Fruit fly (Drosophila melanogaster): ENCODE data around the gene CG34404.

CG34404 gene

DNA sequence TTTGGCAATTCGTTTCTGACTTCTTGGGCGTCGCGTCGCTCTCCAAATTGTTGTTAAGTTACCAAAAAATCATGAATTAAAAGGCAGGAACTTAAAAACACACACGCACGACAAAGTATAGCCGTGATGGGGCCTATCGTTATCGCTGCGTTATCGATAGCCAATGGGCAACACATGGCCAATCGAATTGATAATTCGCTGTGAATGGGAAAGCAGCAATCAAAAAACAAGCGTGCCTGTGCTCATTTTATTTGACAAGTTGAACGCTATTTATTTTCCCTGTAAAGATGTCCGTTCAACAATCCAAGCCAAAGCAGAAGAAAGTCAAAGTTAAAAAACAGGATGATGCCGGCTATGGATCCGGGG, 21.5 kb downstream of the CG34404 start, which contains the start of the genes Surf4 and CG31301:
Surf4 (minus strand) TSS at position 159 of the 366 bp plus-strand sequence.
CG31301 (plus strand) TSS at position 188 of the 366 bp plus-strand sequence.
- peak; percentile 41 for TF ChIP-seq bab1 (GFP tag; optimal IDR thresholded peaks at IDR 0.05)
- peak; percentile 84 for TF ChIP-seq Mnt (GFP tag; optimal IDR thresholded peaks at IDR 0.05)
- TF ChIP-seq pad (GFP tag; optimal IDR thresholded peaks at IDR 0.05), result no peak

DNA sequence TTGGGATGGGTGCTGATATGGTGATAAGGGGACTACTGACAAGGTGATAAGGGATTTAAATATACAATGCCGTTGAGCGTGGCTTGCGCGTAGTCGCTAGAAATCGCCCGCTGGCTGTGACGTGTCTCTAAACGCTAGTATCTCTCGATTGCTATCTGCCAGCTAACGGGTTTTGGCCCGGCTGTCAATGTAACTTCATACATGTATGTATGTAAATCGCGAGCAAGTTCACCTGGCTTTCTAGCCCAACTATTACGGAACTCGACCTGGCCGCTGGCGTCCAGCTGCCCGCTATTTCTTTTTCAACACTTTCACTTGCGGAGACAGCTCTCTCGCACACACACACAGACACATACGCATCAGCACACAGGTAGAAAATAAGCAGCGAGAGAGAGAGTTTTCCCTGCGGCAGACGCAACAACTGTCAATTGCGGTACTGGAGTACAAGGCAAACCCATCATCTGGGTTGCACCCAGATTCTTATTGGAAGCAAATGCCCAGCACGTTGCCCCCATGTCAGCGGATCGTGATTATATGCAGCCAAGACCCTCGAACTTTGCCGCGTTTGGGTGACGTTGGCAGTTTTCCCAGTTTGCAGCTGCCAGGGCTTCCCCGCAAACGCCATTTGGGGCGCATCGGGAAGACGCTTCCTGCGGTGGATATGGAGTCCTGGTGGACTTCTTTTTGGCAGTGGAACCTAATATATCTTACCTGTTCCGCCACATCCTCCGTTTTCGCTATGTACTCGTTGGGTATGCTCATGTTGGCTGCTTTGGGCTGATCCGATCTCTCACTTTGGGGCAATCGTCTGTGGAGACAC, 22.1 kb downstream of the CG34404 start:
- no peak for TF ChIP-seq CG11617 (GFP tag; optimal IDR thresholded peaks at IDR 0.05)
- no peak for TF ChIP-seq CG1620 (GFP tag; optimal IDR thresholded peaks at IDR 0.05)
- no peak for TF ChIP-seq CG7101 (tag; optimal IDR thresholded peaks at IDR 0.05)
- TF ChIP-seq ovo (GFP tag; optimal IDR thresholded peaks at IDR 0.05), result peak; percentile 10
- peak; percentile 21 for TF ChIP-seq tj (GFP tag; optimal IDR thresholded peaks at IDR 0.05)
- TF ChIP-seq CG33017 (tag; optimal IDR thresholded peaks at IDR 0.05), result no peak
- no peak for TF ChIP-seq toe (GFP tag; optimal IDR thresholded peaks at IDR 0.05)
- TF ChIP-seq cnc (optimal IDR thresholded peaks at IDR 0.05), result peak; percentile 60 to 77
- no peak for TF ChIP-seq Crg-1 (GFP tag; optimal IDR thresholded peaks at IDR 0.05)
- TF ChIP-seq CG12768 (GFP tag; optimal IDR thresholded peaks at IDR 0.05), result no peak
- TF ChIP-seq bab1 (GFP tag; optimal IDR thresholded peaks at IDR 0.05), result no peak
- no peak for TF ChIP-seq kay (GFP tag; ENCODE audit: borderline replicate concordance)
- no peak for TF ChIP-seq pad (GFP tag; optimal IDR thresholded peaks at IDR 0.05)
- no peak for TF ChIP-seq CG7045 (GFP tag; optimal IDR thresholded peaks at IDR 0.05)
- no peak for TF ChIP-seq Clk (GFP tag; optimal IDR thresholded peaks at IDR 0.05)
- TF ChIP-seq CG14711 (tag; optimal IDR thresholded peaks at IDR 0.05), result no peak
- TF ChIP-seq CG5204 (GFP tag; optimal IDR thresholded peaks at IDR 0.05), result no peak
- no peak for TF ChIP-seq Hr96 (GFP tag; optimal IDR thresholded peaks at IDR 0.05)

DNA sequence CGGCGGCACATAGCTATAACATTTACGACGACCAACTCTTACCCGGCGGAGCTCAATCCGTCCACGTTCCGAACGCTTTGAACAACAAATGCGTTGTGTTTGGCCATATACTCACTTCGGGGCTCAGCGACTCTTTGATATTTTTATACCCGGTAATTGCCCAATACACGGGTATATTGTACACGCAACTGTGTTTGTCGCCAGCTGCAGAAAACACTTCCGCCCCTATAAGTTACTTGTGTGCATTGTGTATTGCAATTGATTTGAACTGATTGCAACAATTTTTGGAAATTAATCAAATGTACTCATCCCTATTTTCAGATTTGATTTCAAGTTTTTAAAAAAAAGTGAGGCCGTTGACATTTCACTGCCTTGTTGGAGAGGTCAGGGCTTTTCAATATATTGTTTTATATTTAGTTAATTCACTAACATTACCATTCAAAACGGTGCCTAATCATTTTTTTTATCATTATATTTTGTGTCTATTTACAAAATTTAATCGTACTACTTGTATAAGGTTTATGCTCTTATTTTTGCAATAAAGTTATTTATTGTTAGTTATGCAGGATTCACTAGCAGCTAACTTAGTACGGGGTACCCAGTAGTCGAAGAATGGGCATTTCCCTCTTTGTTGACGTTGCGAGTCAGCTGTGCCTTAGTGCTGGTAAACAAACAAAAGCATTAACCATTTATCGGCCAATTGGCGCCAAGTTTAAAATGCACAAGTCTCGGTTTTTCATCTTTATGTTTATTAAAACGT, 24.4 kb downstream of the CG34404 start, which contains the start of gene Nagk:
Nagk (minus strand) TSS at position 331 of the 760 bp plus-strand sequence.
- peak; percentile 67 for TF ChIP-seq CG7045 (GFP tag; optimal IDR thresholded peaks at IDR 0.05)
- peak; percentile 58 for TF ChIP-seq cic (GFP tag; optimal IDR thresholded peaks at IDR 0.05)
- TF ChIP-seq CG11617 (GFP tag; optimal IDR thresholded peaks at IDR 0.05), result peak; percentile 86
- TF ChIP-seq kay (GFP tag; ENCODE audit: borderline replicate concordance), result no peak
- peak; percentile 78 for TF ChIP-seq Crg-1 (GFP tag; optimal IDR thresholded peaks at IDR 0.05)
- TF ChIP-seq CG1620 (GFP tag; optimal IDR thresholded peaks at IDR 0.05), result peak; percentile 64
- TF ChIP-seq ovo (GFP tag; optimal IDR thresholded peaks at IDR 0.05), result peak; percentile 38
- no peak for TF ChIP-seq Hr96 (GFP tag; optimal IDR thresholded peaks at IDR 0.05)
- peak; percentile 1 for TF ChIP-seq bab1 (GFP tag; optimal IDR thresholded peaks at IDR 0.05)
- TF ChIP-seq CG12768 (GFP tag; optimal IDR thresholded peaks at IDR 0.05), result peak; percentile 35
- TF ChIP-seq CG7101 (tag; optimal IDR thresholded peaks at IDR 0.05), result peak; percentile 58
- peak; percentile 24 for TF ChIP-seq CG33017 (tag; optimal IDR thresholded peaks at IDR 0.05)
- peak; percentile 90 for TF ChIP-seq toe (GFP tag; optimal IDR thresholded peaks at IDR 0.05)
- peak; percentile 51 for TF ChIP-seq Clk (GFP tag; optimal IDR thresholded peaks at IDR 0.05)
- peak; percentile 68 for TF ChIP-seq pad (GFP tag; optimal IDR thresholded peaks at IDR 0.05)
- TF ChIP-seq Mnt (GFP tag; optimal IDR thresholded peaks at IDR 0.05), result peak; percentile 82
- TF ChIP-seq cnc (optimal IDR thresholded peaks at IDR 0.05), result no peak
- TF ChIP-seq tj (GFP tag; optimal IDR thresholded peaks at IDR 0.05), result no peak
- TF ChIP-seq CG14711 (tag; optimal IDR thresholded peaks at IDR 0.05), result peak; percentile 44
- no peak for TF ChIP-seq CG5204 (GFP tag; optimal IDR thresholded peaks at IDR 0.05)

DNA sequence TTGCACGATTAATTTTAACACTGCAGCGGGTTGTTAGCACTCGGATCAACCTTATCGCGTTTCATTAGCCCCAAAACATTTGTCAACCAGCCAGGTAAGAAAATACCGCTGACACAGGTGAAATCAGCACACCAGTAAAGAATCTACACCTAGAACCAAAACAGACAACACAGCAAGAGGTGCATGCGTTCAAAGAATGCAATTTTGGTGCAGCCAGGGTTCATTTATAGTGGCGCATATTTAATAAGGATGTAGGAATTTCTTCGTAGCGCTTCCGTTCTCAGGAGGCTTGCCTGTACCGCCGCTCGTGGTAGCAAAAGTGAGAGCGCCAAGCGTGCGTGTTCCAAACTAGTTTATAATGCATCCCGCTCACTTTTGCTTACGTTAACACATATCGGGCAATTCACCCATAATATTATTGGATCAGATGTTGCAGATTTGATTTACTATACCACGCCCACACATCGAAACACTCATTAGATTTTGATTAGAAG, 25.0 kb downstream of the CG34404 start:
- peak; percentile 0 for TF ChIP-seq CG12768 (GFP tag; optimal IDR thresholded peaks at IDR 0.05)
- peak; percentile 94 for TF ChIP-seq tj (GFP tag; optimal IDR thresholded peaks at IDR 0.05)
- no peak for TF ChIP-seq bab1 (GFP tag; optimal IDR thresholded peaks at IDR 0.05)
- no peak for TF ChIP-seq CG33017 (tag; optimal IDR thresholded peaks at IDR 0.05)
- TF ChIP-seq CG1620 (GFP tag; optimal IDR thresholded peaks at IDR 0.05), result no peak
- TF ChIP-seq Clk (GFP tag; optimal IDR thresholded peaks at IDR 0.05), result no peak
- TF ChIP-seq toe (GFP tag; optimal IDR thresholded peaks at IDR 0.05), result no peak
- TF ChIP-seq CG11617 (GFP tag; optimal IDR thresholded peaks at IDR 0.05), result no peak
- TF ChIP-seq CG7045 (GFP tag; optimal IDR thresholded peaks at IDR 0.05), result peak; percentile 3

DNA sequence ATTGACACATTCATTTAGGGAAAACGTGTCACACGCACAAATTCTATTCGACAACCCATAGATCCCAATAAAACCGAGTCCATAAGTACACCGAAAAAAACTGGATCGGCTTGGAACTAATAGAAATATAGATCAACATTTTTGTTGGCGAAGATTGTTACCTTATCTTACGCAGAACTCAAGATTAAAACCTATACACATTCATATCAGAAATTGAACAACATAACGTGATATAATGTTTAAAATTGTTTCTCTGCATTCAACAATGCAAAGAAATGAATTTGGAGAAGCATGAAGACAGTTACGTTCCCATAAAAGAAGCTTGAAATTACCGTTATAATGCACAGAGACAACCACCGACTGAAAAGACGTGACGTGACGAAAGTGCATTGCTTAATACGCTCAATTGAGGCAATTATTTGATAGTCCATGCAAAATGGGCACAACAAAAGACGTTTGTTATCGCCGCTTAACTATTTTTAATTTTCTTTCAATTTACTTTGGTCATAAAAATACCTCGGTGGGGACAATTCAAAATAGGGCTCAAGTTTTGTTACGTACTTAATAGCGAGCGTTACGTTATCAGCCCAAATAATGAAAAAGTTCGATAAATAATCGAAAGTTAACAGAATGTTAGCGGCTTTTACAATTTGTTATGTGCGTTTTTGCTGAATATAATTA, 27.3 kb downstream of the CG34404 start, which contains the start of gene SerRS-m:
SerRS-m (plus strand) TSS at position 616 of the 681 bp plus-strand sequence.
- TF ChIP-seq ovo (GFP tag; optimal IDR thresholded peaks at IDR 0.05) (peak; percentile 43), Clk (GFP tag; optimal IDR thresholded peaks at IDR 0.05) (no peak), Hr96 (GFP tag; optimal IDR thresholded peaks at IDR 0.05) (no peak), Crg-1 (GFP tag; optimal IDR thresholded peaks at IDR 0.05) (no peak), CG11617 (GFP tag; optimal IDR thresholded peaks at IDR 0.05) (peak; percentile 1), bab1 (GFP tag; optimal IDR thresholded peaks at IDR 0.05) (peak; percentile 5), CG5204 (GFP tag; optimal IDR thresholded peaks at IDR 0.05) (no peak)
